Worm (Caenorhabditis elegans) whole organism, L4 larva: ENCODE data around the gene cav-2.
A peak's percentile ranks its signal among the peaks of the same experiment; 100 is the strongest.

ENCODE experiments used
- ama-1 ChIP-seq: fragments of 150-350 bp; optimal IDR thresholded peaks from 2 replicates; lab custom pipeline; 2014; ENCODE audit warnings: inconsistent platforms, mixed read lengths
- fkh-10 ChIP-seq: fragments of 150-350 bp; optimal IDR thresholded peaks from 2 replicates; lab custom pipeline; 2014; ENCODE audit warnings: missing biosample characterization, missing genetic modification reagents, missing genetic modification characterization
- lir-3 ChIP-seq: sonication (generic microtip); optimal IDR thresholded peaks from 2 replicates; lab custom pipeline; 2016; ENCODE audit warnings: mild to moderate bottlenecking, missing genetic modification characterization, missing compliant biosample characterization
- pha-4 ChIP-seq, 2 experiments: fragments of 150-350 bp in 1 of 2; fragments of 200-800 bp in 1 of 2; sonication (Bioruptor generic) in 1 of 2; IDR thresholded peaks in 1 of 2; optimal IDR thresholded peaks in 1 of 2; 2 replicates each; pipeline versions ENCODE4 v1.3.6 to Lab custom; 2014 to 2022; ENCODE audit warnings: missing genetic modification characterization in 2 of 2, missing genetic modification reagents in 2 of 2, missing biosample characterization in 1 of 2, missing compliant biosample characterization in 1 of 2
- skn-1 ChIP-seq: fragments of 150-350 bp; optimal IDR thresholded peaks from 2 replicates; lab custom pipeline; 2014; ENCODE audit warnings: missing biosample characterization, missing genetic modification characterization
- zip-2 ChIP-seq: fragments of 150-350 bp; optimal IDR thresholded peaks from 2 replicates; lab custom pipeline; 2014; ENCODE audit warnings: missing biosample characterization, missing genetic modification characterization

DNA sequence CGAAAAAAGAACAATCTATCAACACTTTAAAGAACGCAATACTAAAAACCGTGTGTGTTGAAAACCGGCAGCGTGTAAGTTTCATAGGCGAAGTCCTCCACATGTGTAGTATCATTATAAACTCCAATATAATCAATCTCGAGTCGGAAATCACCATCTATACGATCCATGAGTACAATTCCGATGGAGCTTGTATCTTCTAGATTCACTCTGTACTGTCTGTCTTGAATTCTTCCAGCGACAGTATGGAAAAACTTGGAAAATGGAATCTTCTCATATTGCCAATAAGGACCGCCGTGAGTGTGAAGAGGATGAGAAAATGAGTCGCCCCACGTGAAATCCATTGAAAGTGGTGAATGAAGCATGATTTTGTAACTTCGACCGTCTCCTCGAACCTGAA, 10.1 kb downstream of the cav-2 start:
- no peak for TF ChIP-seq pha-4 (GFP tag; IDR thresholded peaks at IDR 0.05; lab: Robert Waterston, UW)
- no peak for TF ChIP-seq pha-4 (tag; optimal IDR thresholded peaks at IDR 0.05; lab: Kevin White, UChicago)
- no peak for TF ChIP-seq skn-1 (tag; lab: Kevin White, UChicago)
- TF ChIP-seq fkh-10 (GFP tag; lab: Kevin White, UChicago): no peak
- no peak for TF ChIP-seq lir-3 (tag; lab: Kevin White, UChicago)
- no peak for TF ChIP-seq zip-2
- TF ChIP-seq ama-1 (lab: Kevin White, UChicago): peak; percentile 65
